Fruit fly (Drosophila melanogaster) whole organism, embryonic: ENCODE measurements around the gene CG7519.

ENCODE experiments used
- Asciz ChIP-seq: fragments of 200-800 bp; sonication (Bioruptor generic); optimal IDR thresholded peaks from 2 replicates; lab custom pipeline; 2017; ENCODE audit warnings: missing biosample characterization, mild to moderate bottlenecking, missing genetic modification characterization, missing genetic modification reagents
- C15 ChIP-seq: fragments of 200-800 bp; sonication (Bioruptor generic); IDR thresholded peaks from 3 replicates; pipeline ENCODE4 v1.3.6; 2022; ENCODE audit warnings: missing biosample characterization, missing genetic modification characterization
- CG1024 ChIP-seq: fragments of 200-800 bp; sonication (Bioruptor generic); IDR thresholded peaks from 2 replicates; pipeline ENCODE4 v1.3.6; 2022; ENCODE audit warnings: missing biosample characterization, missing genetic modification characterization
- CG10543 ChIP-seq: fragments of 200-800 bp; sonication (Bioruptor generic); optimal IDR thresholded peaks from 3 replicates; lab custom pipeline; 2017; ENCODE audit warnings: missing biosample characterization, mild to moderate bottlenecking, missing genetic modification characterization, moderate library complexity
- CG12769 ChIP-seq: fragments of 200-800 bp; sonication (Bioruptor generic); optimal IDR thresholded peaks from 2 replicates; lab custom pipeline; 2019; ENCODE audit warnings: missing biosample characterization, mild to moderate bottlenecking, missing genetic modification characterization, moderate library complexity
- CG13424 ChIP-seq: fragments of 200-800 bp; sonication (Bioruptor generic); optimal IDR thresholded peaks from 2 replicates; lab custom pipeline; 2019; ENCODE audit warnings: missing biosample characterization, mild to moderate bottlenecking, missing genetic modification characterization, moderate library complexity
- CG14710 ChIP-seq: fragments of 200-800 bp; sonication (Bioruptor generic); optimal IDR thresholded peaks from 3 replicates; lab custom pipeline; 2019; ENCODE audit warnings: missing biosample characterization, mild to moderate bottlenecking, missing genetic modification characterization, moderate library complexity
- CG16779 ChIP-seq: fragments of 200-800 bp; sonication (Bioruptor generic); IDR thresholded peaks from 2 replicates; pipeline ENCODE4 v1.3.6; 2022; ENCODE audit warnings: missing biosample characterization, missing genetic modification characterization
- CG17328 ChIP-seq: fragments of 200-800 bp; sonication (Bioruptor generic); IDR thresholded peaks from 2 replicates; pipeline ENCODE4 v1.3.6; 2022; ENCODE audit warnings: missing biosample characterization, missing genetic modification characterization
- CG17361 ChIP-seq: fragments of 200-800 bp; sonication (Bioruptor generic); IDR thresholded peaks from 3 replicates; pipeline ENCODE4 v1.3.6; 2022; ENCODE audit warnings: missing biosample characterization, missing genetic modification characterization
- CG18011 ChIP-seq: fragments of 200-800 bp; sonication (Bioruptor generic); optimal IDR thresholded peaks from 2 replicates; lab custom pipeline; 2017; ENCODE audit warnings: missing biosample characterization, missing genetic modification characterization, mild to moderate bottlenecking, moderate library complexity, missing genotype
- CG30403 ChIP-seq: fragments of 200-800 bp; sonication (Bioruptor generic); optimal IDR thresholded peaks from 3 replicates; lab custom pipeline; 2016; ENCODE audit warnings: missing biosample characterization, missing genetic modification characterization
- CG31388 ChIP-seq: fragments of 200-800 bp; sonication (Bioruptor generic); optimal IDR thresholded peaks from 2 replicates; lab custom pipeline; 2016; ENCODE audit warnings: missing biosample characterization, missing genetic modification characterization
- CG3281 ChIP-seq: fragments of 200-800 bp; sonication (Bioruptor generic); optimal IDR thresholded peaks from 3 replicates; lab custom pipeline; 2017; ENCODE audit warnings: missing biosample characterization, mild to moderate bottlenecking, missing genetic modification characterization
- CG33557 ChIP-seq: fragments of 200-800 bp; sonication (Bioruptor generic); optimal IDR thresholded peaks from 2 replicates; lab custom pipeline; 2019; ENCODE audit warnings: missing biosample characterization, mild to moderate bottlenecking, missing genetic modification characterization, moderate library complexity
- CG3847 ChIP-seq: fragments of 200-800 bp; sonication (Bioruptor generic); IDR thresholded peaks from 2 replicates; pipeline ENCODE4 v1.3.6; 2022; ENCODE audit warnings: missing biosample characterization, missing genetic modification characterization
- CG7556 ChIP-seq: fragments of 200-800 bp; sonication (Bioruptor generic); optimal IDR thresholded peaks from 2 replicates; lab custom pipeline; 2017; ENCODE audit warnings: missing biosample characterization, mild to moderate bottlenecking, missing genetic modification characterization
- CG9215 ChIP-seq: fragments of 200-800 bp; sonication (Bioruptor generic); IDR thresholded peaks from 2 replicates; pipeline ENCODE4 v1.3.6; 2022; ENCODE audit warnings: missing biosample characterization, missing genetic modification characterization
- CG9609 ChIP-seq: fragments of 200-800 bp; sonication (Bioruptor generic); optimal IDR thresholded peaks from 3 replicates; lab custom pipeline; 2016; ENCODE audit warnings: missing biosample characterization, missing genetic modification characterization
- Camta ChIP-seq: fragments of 200-800 bp; sonication (Bioruptor generic); optimal IDR thresholded peaks from 2 replicates; lab custom pipeline; 2016; ENCODE audit warnings: missing biosample characterization, missing genetic modification characterization
- D19B ChIP-seq: fragments of 200-800 bp; sonication (Bioruptor generic); optimal IDR thresholded peaks from 2 replicates; lab custom pipeline; 2017; ENCODE audit warnings: missing biosample characterization, mild to moderate bottlenecking, missing genetic modification characterization
- Gug ChIP-seq: fragments of 200-800 bp; sonication (Bioruptor generic); IDR thresholded peaks from 4 replicates; pipeline ENCODE4 v1.3.6; 2022; ENCODE audit warnings: missing biosample characterization, missing genetic modification characterization
- NC2β ChIP-seq: fragments of 200-800 bp; sonication (Bioruptor generic); optimal IDR thresholded peaks from 2 replicates; lab custom pipeline; 2016; ENCODE audit warnings: missing biosample characterization, missing genetic modification characterization
- Nf-YB ChIP-seq: fragments of 200-800 bp; sonication (Bioruptor generic); optimal IDR thresholded peaks from 3 replicates; lab custom pipeline; 2019; ENCODE audit warnings: missing biosample characterization, mild to moderate bottlenecking, missing genetic modification characterization, moderate library complexity
- Optix ChIP-seq: fragments of 200-800 bp; sonication (Bioruptor generic); IDR thresholded peaks from 3 replicates; pipeline ENCODE4 v1.3.6; 2022; ENCODE audit warnings: missing biosample characterization, missing genetic modification characterization
- Ptx1 ChIP-seq: fragments of 200-800 bp; sonication (Bioruptor generic); IDR thresholded peaks from 2 replicates; pipeline ENCODE4 v1.3.6; 2022; ENCODE audit warnings: missing biosample characterization, missing genetic modification characterization
- Trl ChIP-seq, 3 experiments: fragments of >200 bp in 2 of 3; fragments of 200-800 bp in 1 of 3; sonication (Bioruptor generic) in 1 of 3; optimal IDR thresholded peaks; 2 replicates in 1 of 3; 3 replicates in 2 of 3; lab custom pipeline; 2016 to 2017; ENCODE audit warnings: missing biosample characterization in 1 of 3, missing genetic modification characterization in 1 of 3
- Xbp1 ChIP-seq: fragments of 200-800 bp; sonication (Bioruptor generic); optimal IDR thresholded peaks from 3 replicates; lab custom pipeline; 2016; ENCODE audit warnings: missing biosample characterization, mild to moderate bottlenecking, missing genetic modification characterization
- ara ChIP-seq: fragments of 200-800 bp; sonication (Bioruptor generic); IDR thresholded peaks from 2 replicates; pipeline ENCODE4 v1.3.6; 2022; ENCODE audit warnings: missing biosample characterization, missing genetic modification characterization
- az2 ChIP-seq: fragments of 200-800 bp; sonication (Bioruptor generic); optimal IDR thresholded peaks from 3 replicates; lab custom pipeline; 2016; ENCODE audit warnings: missing biosample characterization, missing genetic modification characterization
- bbx ChIP-seq: fragments of 200-800 bp; sonication (Bioruptor generic); IDR thresholded peaks from 2 replicates; pipeline ENCODE4 v1.3.6; 2022; ENCODE audit warnings: missing biosample characterization, missing genetic modification characterization; ENCODE audit not compliant: partially characterized antibody
- chinmo ChIP-seq: fragments of 200-800 bp; sonication (Bioruptor generic); IDR thresholded peaks from 4 replicates; pipeline ENCODE4 v1.3.6; 2022; ENCODE audit warnings: missing biosample characterization, missing genetic modification characterization; ENCODE audit not compliant: partially characterized antibody
- chn ChIP-seq: fragments of 200-800 bp; sonication (Bioruptor generic); optimal IDR thresholded peaks from 2 replicates; lab custom pipeline; 2016; ENCODE audit warnings: missing biosample characterization, missing genetic modification characterization
- en ChIP-seq: fragments of 200-800 bp; sonication (Bioruptor generic); optimal IDR thresholded peaks from 2 replicates; lab custom pipeline; 2016; ENCODE audit warnings: missing biosample characterization, missing genetic modification characterization
- fd102C ChIP-seq: fragments of 200-800 bp; sonication (Bioruptor generic); optimal IDR thresholded peaks from 2 replicates; lab custom pipeline; 2018; ENCODE audit warnings: missing biosample characterization, mild to moderate bottlenecking, missing genetic modification characterization, moderate library complexity
- h ChIP-seq: fragments of >200 bp; optimal IDR thresholded peaks from 2 replicates; lab custom pipeline; 2017
- jing ChIP-seq: fragments of 200-800 bp; sonication (Bioruptor generic); optimal IDR thresholded peaks from 2 replicates; lab custom pipeline; 2018; ENCODE audit warnings: missing biosample characterization, mild to moderate bottlenecking, missing genetic modification characterization
- jumu ChIP-seq: fragments of 200-800 bp; sonication (Bioruptor generic); optimal IDR thresholded peaks from 3 replicates; lab custom pipeline; 2016; ENCODE audit warnings: missing biosample characterization, missing genetic modification characterization
- lmd ChIP-seq: fragments of 200-800 bp; sonication (Bioruptor generic); IDR thresholded peaks from 2 replicates; pipeline ENCODE4 v1.3.6; 2022; ENCODE audit warnings: missing biosample characterization, missing genetic modification characterization
- mld ChIP-seq: fragments of 200-800 bp; sonication (Bioruptor generic); IDR thresholded peaks from 3 replicates; pipeline ENCODE4 v1.3.6; 2022; ENCODE audit warnings: missing biosample characterization, missing genetic modification characterization; ENCODE audit not compliant: partially characterized antibody
- pan ChIP-seq, 4 experiments: fragments of >200 bp in 3 of 4; fragments of 200-800 bp in 1 of 4; sonication (Bioruptor generic) in 1 of 4; optimal IDR thresholded peaks in 3 of 4; IDR thresholded peaks in 1 of 4; 2 replicates each; pipeline versions ENCODE4 v1.3.6 to Lab custom; 2017 to 2022; ENCODE audit warnings: missing biosample characterization in 2 of 4, missing genetic modification characterization in 2 of 4, mixed read lengths in 1 of 4
- pum ChIP-seq: fragments of 200-800 bp; sonication (Bioruptor generic); optimal IDR thresholded peaks from 2 replicates; lab custom pipeline; 2016; ENCODE audit warnings: missing biosample characterization, missing genetic modification characterization
- schlank ChIP-seq: fragments of 200-800 bp; sonication (Bioruptor generic); optimal IDR thresholded peaks from 2 replicates; lab custom pipeline; 2018; ENCODE audit warnings: missing biosample characterization, mild to moderate bottlenecking, missing genetic modification characterization
- shn ChIP-seq: fragments of 200-800 bp; sonication (Bioruptor generic); optimal IDR thresholded peaks from 3 replicates; lab custom pipeline; 2016; ENCODE audit warnings: missing biosample characterization, missing genetic modification characterization
- sisA ChIP-seq: fragments of 200-800 bp; sonication (Bioruptor generic); IDR thresholded peaks from 2 replicates; pipeline ENCODE4 v1.3.6; 2022; ENCODE audit warnings: missing biosample characterization, missing genetic modification characterization
- sug ChIP-seq: fragments of 200-800 bp; optimal IDR thresholded peaks from 2 replicates; lab custom pipeline; 2019; ENCODE audit warnings: missing biosample characterization, mild to moderate bottlenecking, missing genetic modification characterization, moderate library complexity
- tap ChIP-seq: fragments of 200-800 bp; optimal IDR thresholded peaks from 3 replicates; lab custom pipeline; 2019; ENCODE audit warnings: missing biosample characterization, mild to moderate bottlenecking, missing genetic modification characterization, moderate library complexity
- toy ChIP-seq: fragments of 200-800 bp; sonication (Bioruptor generic); IDR thresholded peaks from 2 replicates; pipeline ENCODE4 v1.3.6; 2022; ENCODE audit warnings: missing biosample characterization, missing genetic modification characterization
- yki ChIP-seq: fragments of >200 bp; optimal IDR thresholded peaks from 3 replicates; lab custom pipeline; 2018
- z ChIP-seq: fragments of 200-800 bp; sonication (Bioruptor generic); IDR thresholded peaks from 3 replicates; pipeline ENCODE4 v1.3.6; 2022; ENCODE audit warnings: missing biosample characterization, missing genetic modification characterization

CG7519 gene

DNA sequence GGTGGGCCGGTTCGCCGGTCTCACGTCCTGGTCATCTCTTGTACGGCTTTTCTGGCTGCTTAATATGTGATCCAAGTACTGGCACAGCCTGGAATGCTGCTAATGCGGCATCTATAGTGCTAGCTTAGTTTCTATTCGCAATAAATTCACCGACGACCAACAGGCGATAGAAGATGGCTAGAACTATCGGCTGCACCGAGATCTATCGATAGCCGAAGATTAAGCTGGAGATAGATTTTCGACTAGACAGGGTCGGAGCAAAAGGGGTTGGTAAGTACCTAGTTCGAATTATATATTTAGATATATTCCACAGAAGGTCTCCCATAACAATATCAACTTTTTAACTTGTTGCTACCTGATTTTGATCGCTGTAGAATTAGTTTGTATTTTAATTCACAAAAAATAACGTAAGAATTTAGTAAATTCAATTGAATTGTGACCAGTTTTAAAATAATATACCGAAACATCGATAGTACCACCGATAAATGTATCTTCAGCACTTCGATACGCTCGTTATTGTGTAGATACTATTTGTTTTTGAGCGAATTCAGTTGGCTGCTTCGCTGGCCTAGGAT lies 14.6 kb downstream of the CG7519 start, which contains the start of the genes Glg1 and M6 (continued):
- TF ChIP-seq CG12769 (peak; percentile 80), schlank (tag; lab: Kevin White, UChicago) (no peak), toy (GFP tag; lab: Robert Waterston, UW) (no peak), CG7556 (GFP tag; lab: Kevin White, UChicago) (peak; percentile 61), Ptx1 (GFP tag; lab: Robert Waterston, UW) (peak; percentile 61), CG33557 (GFP tag; lab: Kevin White, UChicago) (peak; percentile 54), CG13424 (tag; lab: Kevin White, UChicago) (peak; percentile 74), CG31388 (GFP tag; lab: Kevin White, UChicago) (no peak), CG3281 (peak; percentile 69), CG3847 (GFP tag; lab: Robert Waterston, UW) (peak; percentile 73), CG18011 (peak; percentile 44), fd102C (peak; percentile 12), chn (GFP tag; lab: Kevin White, UChicago) (peak; percentile 68), h (lab: Kevin White, UChicago) (no peak), jing (GFP tag; lab: Kevin White, UChicago) (no peak), CG9609 (GFP tag; lab: Kevin White, UChicago) (peak; percentile 63), CG30403 (peak; percentile 82), pum (peak; percentile 69), CG14710 (tag; lab: Kevin White, UChicago) (peak; percentile 83), bbx (GFP tag; lab: Robert Waterston, UW) (peak; percentile 93), chinmo (GFP tag; lab: Robert Waterston, UW) (peak; percentile 93; the same call in 3 of the 4 replicates), lmd (peak; percentile 64), CG17328 (GFP tag; lab: Robert Waterston, UW) (peak; percentile 67), z (GFP tag; lab: Robert Waterston, UW) (no peak), CG10543 (GFP tag; lab: Kevin White, UChicago) (peak; percentile 69), Gug (peak; percentile 66; the same call in 3 of the 4 replicates), az2 (peak; percentile 69), jumu (peak; percentile 60), NC2β (peak; percentile 45), C15 (GFP tag; lab: Robert Waterston, UW) (0 out of 3 replicates have a peak, but pooled peaks have one; percentile 29), Asciz (peak; percentile 39), mld (GFP tag; lab: Robert Waterston, UW) (peak; percentile 92), CG17361 (GFP tag; lab: Robert Waterston, UW) (peak; percentile 84), tap (peak; percentile 18), CG16779 (GFP tag; lab: Robert Waterston, UW) (no peak), Trl (optimal IDR thresholded peaks at IDR 0.05; lab: Kevin White, UChicago) (no peak), Trl (GFP tag; optimal IDR thresholded peaks at IDR 0.05; lab: Kevin White, UChicago) (peak; percentile 58), Camta (GFP tag; lab: Kevin White, UChicago) (peak; percentile 34), sisA (GFP tag; lab: Robert Waterston, UW) (peak; percentile 17; the same call in 1 of the 2 replicates), ara (GFP tag; lab: Robert Waterston, UW) (0 out of 2 replicates have a peak, but pooled peaks have one; percentile 32), en (GFP tag; lab: Kevin White, UChicago) (peak; percentile 15), yki (lab: Kevin White, UChicago) (no peak), CG1024 (peak; percentile 33; the same call in 1 of the 2 replicates), Xbp1 (GFP tag; lab: Kevin White, UChicago) (peak; percentile 75), D19B (peak; percentile 21), Optix (GFP tag; lab: Robert Waterston, UW) (no peak), pan (optimal IDR thresholded peaks at IDR 0.05; lab: Kevin White, UChicago) (no peak), pan (GFP tag; optimal IDR thresholded peaks at IDR 0.05 in 1 of 2, IDR thresholded peaks at IDR 0.05 in 1 of 2) (peak in 1 of 2 experiments; percentile 43), sug (tag; lab: Kevin White, UChicago) (peak; percentile 74), Nf-YB (GFP tag; lab: Kevin White, UChicago) (peak; percentile 33), CG9215 (GFP tag; lab: Robert Waterston, UW) (peak; percentile 66), shn (GFP tag; lab: Kevin White, UChicago) (peak; percentile 57)
